Worm (Caenorhabditis elegans) whole organism, young adult: ENCODE results near the gene fbxb-97.

Experiments used
- F23B12.7 ChIP-seq: sonication (generic microtip); optimal IDR thresholded peaks from 2 replicates; lab custom pipeline; 2017; ENCODE audit warnings: missing genetic modification characterization, mild to moderate bottlenecking, missing compliant biosample characterization, antibody characterized with exemption, moderate library complexity; ENCODE audit not compliant: insufficient read depth
- Y79H2A.3 ChIP-seq: fragments of 200-800 bp; sonication (Bioruptor generic); conservative IDR thresholded peaks from 2 replicates; pipeline ENCODE4 v1.3.6; 2022; ENCODE audit warnings: missing genetic modification reagents, missing genetic modification characterization, missing compliant biosample characterization
- attf-3 ChIP-seq: fragments of 200-800 bp; sonication (Bioruptor generic); conservative IDR thresholded peaks from 2 replicates; pipeline ENCODE4 v1.3.6; 2022; ENCODE audit warnings: missing genetic modification reagents, missing genetic modification characterization, missing compliant biosample characterization
- attf-5 ChIP-seq: fragments of 200-800 bp; sonication (Bioruptor generic); optimal IDR thresholded peaks from 2 replicates; lab custom pipeline; 2018; ENCODE audit warnings: mild to moderate bottlenecking, missing genetic modification characterization, missing compliant biosample characterization
- hmg-1.2 ChIP-seq: fragments of 200-800 bp; sonication (Bioruptor generic); IDR thresholded peaks from 2 replicates; pipeline ENCODE4 v1.3.6; 2022; ENCODE audit warnings: missing genetic modification reagents, missing genetic modification characterization, missing compliant biosample characterization
- madf-6 ChIP-seq: fragments of 200-800 bp; sonication (Bioruptor generic); IDR thresholded peaks from 2 replicates; pipeline ENCODE4 v1.3.6; 2022; ENCODE audit warnings: missing genetic modification reagents, missing genetic modification characterization, missing compliant biosample characterization

- TF ChIP-seq attf-5 (no peak), Y79H2A.3 (no peak), F23B12.7 (no peak), attf-3 (GFP tag; lab: Robert Waterston, UW) (no peak), madf-6 (GFP tag; lab: Robert Waterston, UW) (no peak), hmg-1.2 (no peak)
Observed at ce11 chrII:1830182-1830682, 17.7 kb downstream of the fbxb-97 start, which contains the start of gene math-40.
